Fruit fly (Drosophila melanogaster) whole organism, embryonic: ENCODE measurements around the gene Irbp.

ENCODE experiments used
- CG11456 ChIP-seq: fragments of 200-800 bp; sonication (Bioruptor generic); IDR thresholded peaks from 3 replicates; pipeline ENCODE4 v1.3.6; 2022; ENCODE audit warnings: missing biosample characterization, missing genetic modification characterization
- CG12391 ChIP-seq: fragments of 200-800 bp; sonication (Bioruptor generic); optimal IDR thresholded peaks from 3 replicates; lab custom pipeline; 2018; ENCODE audit warnings: missing biosample characterization, mild to moderate bottlenecking, missing genetic modification characterization, moderate library complexity
- CG12744 ChIP-seq: fragments of 200-800 bp; sonication (Bioruptor generic); optimal IDR thresholded peaks from 2 replicates; lab custom pipeline; 2016; ENCODE audit warnings: missing biosample characterization, missing genetic modification characterization
- CG14441 ChIP-seq: fragments of 200-800 bp; sonication (Bioruptor generic); IDR thresholded peaks from 2 replicates; pipeline ENCODE4 v1.3.6; 2022; ENCODE audit warnings: missing biosample characterization, missing genetic modification characterization
- CG15479 ChIP-seq: fragments of 200-800 bp; sonication (Bioruptor generic); optimal IDR thresholded peaks from 3 replicates; lab custom pipeline; 2019; ENCODE audit warnings: missing biosample characterization, mild to moderate bottlenecking, missing genetic modification characterization, moderate library complexity
- CG1603 ChIP-seq: fragments of 200-800 bp; sonication (Bioruptor generic); optimal IDR thresholded peaks from 2 replicates; lab custom pipeline; 2019; ENCODE audit warnings: missing biosample characterization, mild to moderate bottlenecking, missing genetic modification characterization, moderate library complexity
- CG31388 ChIP-seq: fragments of 200-800 bp; sonication (Bioruptor generic); optimal IDR thresholded peaks from 2 replicates; lab custom pipeline; 2016; ENCODE audit warnings: missing biosample characterization, missing genetic modification characterization
- CG4328 ChIP-seq: fragments of 200-800 bp; sonication (Bioruptor generic); optimal IDR thresholded peaks from 3 replicates; lab custom pipeline; 2017; ENCODE audit warnings: missing biosample characterization, missing genetic modification reagents, missing genetic modification characterization
- CG4360 ChIP-seq: fragments of 200-800 bp; sonication (Bioruptor generic); IDR thresholded peaks from 2 replicates; pipeline ENCODE4 v1.3.6; 2022; ENCODE audit warnings: missing biosample characterization, missing genetic modification characterization
- CG7928 ChIP-seq: fragments of 200-800 bp; sonication (Bioruptor generic); optimal IDR thresholded peaks from 2 replicates; lab custom pipeline; 2017; ENCODE audit warnings: missing biosample characterization, mild to moderate bottlenecking, missing genetic modification characterization
- CG7963 ChIP-seq: fragments of 200-800 bp; sonication (Bioruptor generic); IDR thresholded peaks from 3 replicates; pipeline ENCODE4 v1.3.6; 2022; ENCODE audit warnings: missing biosample characterization, missing genetic modification characterization; ENCODE audit not compliant: partially characterized antibody
- CG8478 ChIP-seq: fragments of >200 bp; optimal IDR thresholded peaks from 2 replicates; lab custom pipeline; 2018
- Dip2 ChIP-seq: fragments of 200-800 bp; sonication (Bioruptor generic); IDR thresholded peaks from 2 replicates; pipeline ENCODE4 v1.3.6; 2022; ENCODE audit warnings: missing biosample characterization, missing genetic modification characterization
- Doc2 ChIP-seq: fragments of 200-800 bp; sonication (Bioruptor generic); IDR thresholded peaks from 2 replicates; pipeline ENCODE4 v1.3.6; 2022; ENCODE audit warnings: missing biosample characterization, missing genetic modification characterization
- Dref ChIP-seq: fragments of 200-800 bp; sonication (Bioruptor generic); IDR thresholded peaks from 2 replicates; pipeline ENCODE4 v1.3.6; 2022; ENCODE audit warnings: missing biosample characterization, missing genetic modification characterization
- Drgx ChIP-seq: fragments of 200-800 bp; sonication (Bioruptor generic); IDR thresholded peaks from 2 replicates; pipeline ENCODE4 v1.3.6; 2022; ENCODE audit warnings: missing biosample characterization, missing genetic modification characterization
- Ets97D ChIP-seq: fragments of 200-800 bp; sonication (Bioruptor generic); optimal IDR thresholded peaks from 3 replicates; lab custom pipeline; 2016; ENCODE audit warnings: missing biosample characterization, missing genetic modification characterization
- HHEX ChIP-seq: fragments of 200-800 bp; sonication (Bioruptor generic); optimal IDR thresholded peaks from 3 replicates; lab custom pipeline; 2017; ENCODE audit warnings: missing biosample characterization, mild to moderate bottlenecking, missing genetic modification characterization, missing genetic modification reagents
- Hmr ChIP-seq: fragments of 200-800 bp; sonication (Bioruptor generic); optimal IDR thresholded peaks from 3 replicates; lab custom pipeline; 2017; ENCODE audit warnings: mild to moderate bottlenecking, missing biosample characterization, missing genetic modification reagents, missing genetic modification characterization
- Neu2 ChIP-seq: fragments of 200-800 bp; sonication (Bioruptor generic); optimal IDR thresholded peaks from 3 replicates; lab custom pipeline; 2016; ENCODE audit warnings: missing biosample characterization, missing genetic modification characterization, borderline replicate concordance
- PHDP ChIP-seq: fragments of 200-800 bp; sonication (Bioruptor generic); optimal IDR thresholded peaks from 3 replicates; lab custom pipeline; 2018; ENCODE audit warnings: missing biosample characterization, mild to moderate bottlenecking, missing genetic modification characterization, moderate library complexity
- abd-A ChIP-seq: fragments of 200-800 bp; sonication (Bioruptor generic); optimal IDR thresholded peaks from 3 replicates; lab custom pipeline; 2019; ENCODE audit warnings: missing biosample characterization, mild to moderate bottlenecking, missing genetic modification characterization, moderate library complexity
- ac ChIP-seq: fragments of 200-800 bp; sonication (Bioruptor generic); optimal IDR thresholded peaks from 3 replicates; lab custom pipeline; 2017; ENCODE audit warnings: missing biosample characterization, mild to moderate bottlenecking, missing genetic modification characterization
- ato ChIP-seq: fragments of 200-800 bp; sonication (Bioruptor generic); IDR thresholded peaks from 2 replicates; pipeline ENCODE4 v1.3.6; 2022; ENCODE audit warnings: missing biosample characterization, missing genetic modification characterization; ENCODE audit not compliant: partially characterized antibody
- az2 ChIP-seq: fragments of 200-800 bp; sonication (Bioruptor generic); optimal IDR thresholded peaks from 3 replicates; lab custom pipeline; 2016; ENCODE audit warnings: missing biosample characterization, missing genetic modification characterization
- ci ChIP-seq: fragments of 200-800 bp; sonication (Bioruptor generic); IDR thresholded peaks from 3 replicates; pipeline ENCODE4 v1.3.6; 2022; ENCODE audit warnings: missing biosample characterization, missing genetic modification characterization
- corto ChIP-seq: fragments of 200-800 bp; sonication (Bioruptor generic); optimal IDR thresholded peaks from 2 replicates; lab custom pipeline; 2016; ENCODE audit warnings: missing biosample characterization, mild to moderate bottlenecking, missing genetic modification characterization, moderate library complexity
- da ChIP-seq: fragments of 200-800 bp; sonication (Bioruptor generic); optimal IDR thresholded peaks from 2 replicates; lab custom pipeline; 2016; ENCODE audit warnings: missing biosample characterization, missing genetic modification characterization
- dati ChIP-seq: fragments of 200-800 bp; sonication (Bioruptor generic); IDR thresholded peaks from 2 replicates; pipeline ENCODE4 v1.3.6; 2022; ENCODE audit warnings: missing biosample characterization, missing genetic modification characterization
- disco-r ChIP-seq: fragments of 200-800 bp; sonication (Bioruptor generic); optimal IDR thresholded peaks from 2 replicates; lab custom pipeline; 2016; ENCODE audit warnings: missing biosample characterization, missing genetic modification characterization
- dpn ChIP-seq, 2 experiments: fragments of 200-800 bp; sonication (Bioruptor generic); optimal IDR thresholded peaks; 3 replicates each; lab custom pipeline; 2016; ENCODE audit warnings: missing biosample characterization in 2 of 2, missing genetic modification characterization in 2 of 2
- ewg ChIP-seq: fragments of 200-800 bp; sonication (Bioruptor generic); optimal IDR thresholded peaks from 3 replicates; lab custom pipeline; 2017; ENCODE audit warnings: mild to moderate bottlenecking, missing biosample characterization, missing genetic modification reagents, missing genetic modification characterization
- gce ChIP-seq: fragments of 200-800 bp; sonication (Bioruptor generic); IDR thresholded peaks from 3 replicates; pipeline ENCODE4 v1.3.6; 2022; ENCODE audit warnings: missing biosample characterization, missing genetic modification characterization
- gsb-n ChIP-seq: fragments of 200-800 bp; sonication (Bioruptor generic); optimal IDR thresholded peaks from 3 replicates; lab custom pipeline; 2018; ENCODE audit warnings: missing biosample characterization, mild to moderate bottlenecking, missing genetic modification characterization
- hth ChIP-seq: fragments of >200 bp; optimal IDR thresholded peaks from 2 replicates; lab custom pipeline; 2017; ENCODE audit warnings: inconsistent platforms
- pan ChIP-seq, 4 experiments: fragments of >200 bp in 3 of 4; fragments of 200-800 bp in 1 of 4; sonication (Bioruptor generic) in 1 of 4; optimal IDR thresholded peaks in 3 of 4; IDR thresholded peaks in 1 of 4; 2 replicates each; pipeline versions ENCODE4 v1.3.6 to Lab custom; 2017 to 2022; ENCODE audit warnings: missing biosample characterization in 2 of 4, missing genetic modification characterization in 2 of 4, mixed read lengths in 1 of 4
- phol ChIP-seq: fragments of 200-800 bp; sonication (Bioruptor generic); optimal IDR thresholded peaks from 3 replicates; lab custom pipeline; 2018; ENCODE audit warnings: missing biosample characterization, mild to moderate bottlenecking, missing genetic modification characterization, moderate library complexity
- prd ChIP-seq, 3 experiments: fragments of >200 bp in 2 of 3; fragments of 200-800 bp in 1 of 3; sonication (Bioruptor generic) in 1 of 3; optimal IDR thresholded peaks in 2 of 3; IDR thresholded peaks in 1 of 3; 2 replicates in 2 of 3; 3 replicates in 1 of 3; pipeline versions ENCODE4 v1.3.6 to Lab custom; 2017 to 2022; ENCODE audit warnings: missing biosample characterization in 1 of 3, missing genetic modification characterization in 1 of 3
- psq ChIP-seq: fragments of 200-800 bp; sonication (Bioruptor generic); optimal IDR thresholded peaks from 2 replicates; lab custom pipeline; 2017; ENCODE audit warnings: missing biosample characterization, missing genetic modification characterization
- ranshi ChIP-seq: fragments of 200-800 bp; sonication (Bioruptor generic); IDR thresholded peaks from 2 replicates; pipeline ENCODE4 v1.3.6; 2022; ENCODE audit warnings: missing biosample characterization, missing genetic modification characterization
- seq ChIP-seq: fragments of 200-800 bp; sonication (Bioruptor generic); IDR thresholded peaks from 2 replicates; pipeline ENCODE4 v1.3.6; 2022; ENCODE audit warnings: missing biosample characterization, missing genetic modification characterization
- sqz ChIP-seq: fragments of 200-800 bp; sonication (Bioruptor generic); optimal IDR thresholded peaks from 3 replicates; lab custom pipeline; 2018; ENCODE audit warnings: missing biosample characterization, mild to moderate bottlenecking, missing genetic modification characterization
- tin ChIP-seq: fragments of 200-800 bp; sonication (Bioruptor generic); optimal IDR thresholded peaks from 3 replicates; lab custom pipeline; 2016; ENCODE audit warnings: missing biosample characterization, missing genetic modification characterization
- trem ChIP-seq: fragments of 200-800 bp; optimal IDR thresholded peaks from 3 replicates; lab custom pipeline; 2019; ENCODE audit warnings: missing biosample characterization, mild to moderate bottlenecking, missing genetic modification characterization, moderate library complexity
- unc-4 ChIP-seq: fragments of 200-800 bp; sonication (Bioruptor generic); IDR thresholded peaks from 2 replicates; pipeline ENCODE4 v1.3.6; 2022; ENCODE audit warnings: missing biosample characterization, missing genetic modification characterization; ENCODE audit not compliant: partially characterized antibody
- z ChIP-seq: fragments of 200-800 bp; sonication (Bioruptor generic); IDR thresholded peaks from 3 replicates; pipeline ENCODE4 v1.3.6; 2022; ENCODE audit warnings: missing biosample characterization, missing genetic modification characterization

Gene Irbp

DNA sequence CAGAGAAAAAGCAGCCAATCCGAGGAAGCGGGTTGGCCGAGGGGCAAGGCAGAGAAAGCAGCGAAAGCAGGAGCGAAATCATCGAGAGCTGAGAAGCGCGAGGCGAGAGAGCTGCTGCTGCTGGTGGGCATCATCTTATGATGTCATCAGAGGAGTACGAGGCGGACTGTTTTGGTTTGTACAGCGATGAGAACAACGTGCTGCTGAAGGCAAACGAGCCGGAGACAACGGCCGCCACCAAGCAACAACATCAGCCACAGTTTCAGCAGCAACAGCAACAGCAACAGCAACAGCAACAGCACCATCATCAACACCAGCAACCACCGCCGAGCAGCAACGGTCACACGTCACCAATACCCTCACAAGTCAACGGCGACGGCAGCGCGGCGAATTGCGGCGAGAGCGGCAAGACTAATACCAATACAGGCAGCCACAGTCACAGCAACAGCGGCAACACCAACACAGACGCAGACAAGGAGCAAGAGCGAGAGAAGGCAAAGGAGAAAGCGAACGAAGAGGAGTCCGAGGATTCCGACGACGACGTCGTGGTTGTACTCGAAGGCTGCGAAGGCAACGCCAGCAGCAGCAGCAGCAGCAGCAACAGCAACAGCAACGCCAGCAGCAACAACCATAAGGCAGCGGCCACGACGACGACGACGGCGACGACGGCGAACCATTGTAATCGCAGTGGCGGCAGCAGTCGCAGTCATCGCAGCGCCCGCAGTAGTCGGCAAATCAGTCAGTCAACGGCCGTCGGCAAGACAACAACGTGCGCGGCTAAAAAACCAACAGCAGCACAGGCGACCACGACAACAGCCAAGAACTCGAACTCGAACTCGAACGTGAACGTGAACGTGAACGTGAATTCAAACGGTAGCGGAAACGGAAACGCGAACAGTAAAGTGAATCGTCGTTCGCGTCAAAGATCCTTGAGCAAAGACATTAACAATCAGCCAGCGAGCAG is 37.5 kb upstream of the Irbp start (continued):
- TF ChIP-seq pan (optimal IDR thresholded peaks at IDR 0.05; lab: Kevin White, UChicago): no peak
- peak in 1 of 2 experiments; percentile 19 for TF ChIP-seq pan (GFP tag; optimal IDR thresholded peaks at IDR 0.05 in 1 of 2, IDR thresholded peaks at IDR 0.05 in 1 of 2)
- peak; percentile 21 for TF ChIP-seq Hmr (GFP tag; lab: Kevin White, UChicago)
- TF ChIP-seq CG14441: 0 out of 2 replicates have a peak, but pooled peaks have one; percentile 22

DNA sequence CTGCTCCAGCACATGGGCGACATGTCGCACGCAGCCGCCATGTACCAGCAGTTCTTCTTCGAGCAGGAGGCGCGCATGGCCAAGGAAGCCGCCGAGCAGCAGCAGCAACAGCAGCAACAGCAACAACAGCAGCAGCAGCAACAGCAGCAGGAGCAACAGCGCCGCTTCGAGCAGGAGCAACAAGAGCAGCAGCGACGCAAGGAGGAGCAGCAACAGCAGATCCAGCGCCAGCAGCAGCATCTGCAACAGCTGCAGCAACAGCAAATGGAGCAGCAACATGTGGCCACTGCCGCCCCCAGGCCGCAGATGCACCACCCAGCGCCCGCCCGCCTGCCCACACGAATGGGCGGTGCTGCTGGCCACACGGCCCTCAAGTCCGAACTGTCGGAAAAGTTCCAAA is 34.7 kb upstream of the Irbp start:
- TF ChIP-seq psq (GFP tag; lab: Kevin White, UChicago) (no peak), gce (GFP tag; lab: Robert Waterston, UW) (no peak), Drgx (no peak), CG1603 (tag; lab: Kevin White, UChicago) (no peak), Dref (GFP tag; lab: Robert Waterston, UW) (no peak), prd (optimal IDR thresholded peaks at IDR 0.05; lab: Kevin White, UChicago) (no peak), prd (GFP tag; IDR thresholded peaks at IDR 0.05; lab: Robert Waterston, UW) (no peak), CG15479 (GFP tag; lab: Kevin White, UChicago) (no peak), az2 (GFP tag; lab: Kevin White, UChicago) (no peak), CG4360 (GFP tag; lab: Robert Waterston, UW) (no peak), CG31388 (GFP tag; lab: Kevin White, UChicago) (no peak), Doc2 (GFP tag; lab: Robert Waterston, UW) (no peak), phol (no peak), HHEX (GFP tag; lab: Kevin White, UChicago) (no peak), ato (GFP tag; lab: Robert Waterston, UW) (no peak), CG4328 (GFP tag; lab: Kevin White, UChicago) (no peak), abd-A (tag; lab: Kevin White, UChicago) (no peak), CG8478 (lab: Kevin White, UChicago) (no peak), ewg (GFP tag; lab: Kevin White, UChicago) (no peak), CG7928 (no peak), disco-r (no peak)
- TF ChIP-seq, all 482 proteins: peak for 0

DNA sequence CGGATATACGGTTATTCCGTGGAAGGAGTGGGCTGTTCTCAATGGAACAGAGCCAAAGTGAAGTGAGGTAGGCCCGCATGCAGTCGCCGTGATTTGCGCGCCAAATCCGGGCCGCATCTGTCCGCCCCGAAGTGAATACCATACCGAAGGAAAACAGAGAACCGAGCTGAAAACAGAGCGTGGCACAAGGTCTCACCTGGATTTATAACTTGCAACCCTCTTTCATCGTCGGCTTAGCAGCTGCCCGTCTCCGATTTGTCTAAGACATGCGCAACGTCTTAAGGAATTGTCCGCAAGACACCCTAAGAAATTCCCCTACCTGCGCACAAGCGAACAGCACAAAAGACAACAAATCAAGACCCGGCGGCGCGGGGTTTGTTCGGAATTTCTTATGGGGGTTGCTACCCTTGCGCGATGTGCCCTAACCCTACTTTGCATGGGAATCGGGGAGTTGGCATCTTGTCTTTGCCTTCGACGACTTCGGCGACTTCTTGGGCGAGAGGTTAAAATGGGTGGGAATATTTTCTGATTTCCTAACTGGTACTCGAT is 31.2 kb upstream of the Irbp start:
- TF ChIP-seq ranshi (GFP tag; lab: Robert Waterston, UW) (no peak), Dip2 (GFP tag; lab: Robert Waterston, UW) (no peak), tin (no peak), corto (GFP tag; lab: Kevin White, UChicago) (no peak), ac (GFP tag; lab: Kevin White, UChicago) (peak; percentile 66), Neu2 (no peak), sqz (peak; percentile 43), dpn (GFP tag; optimal IDR thresholded peaks at IDR 0.05; lab: Kevin White, UChicago) (no peak), dati (no peak), trem (no peak), CG11456 (no peak), hth (lab: Kevin White, UChicago) (no peak), seq (GFP tag; lab: Robert Waterston, UW) (peak; percentile 35; the same call in 1 of the 2 replicates), ci (0 out of 3 replicates have a peak, but pooled peaks have one; percentile 33), z (GFP tag; lab: Robert Waterston, UW) (no peak), gsb-n (tag; lab: Kevin White, UChicago) (no peak), Ets97D (GFP tag; lab: Kevin White, UChicago) (no peak), CG12744 (no peak), CG12391 (no peak), unc-4 (GFP tag; lab: Robert Waterston, UW) (no peak), CG7963 (GFP tag; lab: Robert Waterston, UW) (no peak), da (GFP tag; lab: Kevin White, UChicago) (no peak), PHDP (no peak)
